Fruit fly (Drosophila melanogaster) whole organism, wandering third instar larva: ENCODE results near the gene BORCS5.

Source experiments
- Abd-B ChIP-seq: fragments of >200 bp; optimal IDR thresholded peaks from 2 replicates; lab custom pipeline; 2017; ENCODE audit warnings: missing biosample characterization, missing genetic modification characterization
- CG32264 ChIP-seq: fragments of 200-800 bp; sonication (Bioruptor generic); optimal IDR thresholded peaks from 2 replicates; lab custom pipeline; 2016; ENCODE audit warnings: missing biosample characterization, missing genetic modification characterization
- CG9705 ChIP-seq: fragments of 200-800 bp; sonication (Bioruptor generic); optimal IDR thresholded peaks from 2 replicates; lab custom pipeline; 2018; ENCODE audit warnings: missing biosample characterization, mild to moderate bottlenecking, missing genetic modification characterization
- CrebA ChIP-seq: fragments of 200-800 bp; sonication (Bioruptor generic); optimal IDR thresholded peaks from 2 replicates; lab custom pipeline; 2016; ENCODE audit warnings: missing biosample characterization, mild to moderate bottlenecking, missing genetic modification characterization, borderline replicate concordance
- Dfd ChIP-seq: fragments of >200 bp; optimal IDR thresholded peaks from 2 replicates; lab custom pipeline; 2017; ENCODE audit warnings: missing biosample characterization, missing genetic modification characterization
- Dif ChIP-seq: fragments of 200-275, 200-300 bp; sonication (Bioruptor generic); optimal IDR thresholded peaks from 2 replicates; lab custom pipeline; 2018; ENCODE audit warnings: missing biosample characterization, missing genetic modification characterization; ENCODE audit not compliant: partially characterized antibody
- GATAd ChIP-seq: sonication (Bioruptor generic); optimal IDR thresholded peaks from 2 replicates; lab custom pipeline; 2016; ENCODE audit warnings: missing biosample characterization, missing genetic modification characterization
- HLH106 ChIP-seq: fragments of 200-800 bp; optimal IDR thresholded peaks from 3 replicates; lab custom pipeline; 2019; ENCODE audit warnings: missing biosample characterization, mild to moderate bottlenecking, missing genetic modification characterization, moderate library complexity
- Hnf4 ChIP-seq: fragments of 200-800 bp; sonication (Bioruptor generic); optimal IDR thresholded peaks from 2 replicates; lab custom pipeline; 2016; ENCODE audit warnings: missing biosample characterization, mild to moderate bottlenecking, missing genetic modification characterization
- Hr78 ChIP-seq: fragments of >200 bp; optimal IDR thresholded peaks from 2 replicates; lab custom pipeline; 2017; ENCODE audit warnings: missing biosample characterization, missing genetic modification characterization
- Hr83 ChIP-seq: fragments of 200-300 bp; sonication (Bioruptor generic); optimal IDR thresholded peaks from 2 replicates; lab custom pipeline; 2016; ENCODE audit warnings: missing biosample characterization, mild to moderate bottlenecking, missing genetic modification characterization, moderate library complexity; ENCODE audit not compliant: poor library complexity, severe bottlenecking
- Jra ChIP-seq: sonication (Bioruptor generic); optimal IDR thresholded peaks from 2 replicates; lab custom pipeline; 2016; ENCODE audit warnings: missing biosample characterization, missing genetic modification characterization
- Mio ChIP-seq: sonication (Bioruptor generic); optimal IDR thresholded peaks from 2 replicates; lab custom pipeline; 2016; ENCODE audit warnings: missing biosample characterization, missing genetic modification characterization
- Myc ChIP-seq: fragments of >200 bp; optimal IDR thresholded peaks from 2 replicates; lab custom pipeline; 2017
- N ChIP-seq: fragments of >200 bp; optimal IDR thresholded peaks from 2 replicates; lab custom pipeline; 2018; ENCODE audit warnings: missing biosample characterization, missing external identifiers, missing genetic modification characterization
- OdsH ChIP-seq: fragments of 200-800 bp; sonication (Bioruptor generic); optimal IDR thresholded peaks from 2 replicates; lab custom pipeline; 2016; ENCODE audit warnings: missing biosample characterization, mild to moderate bottlenecking, missing genetic modification characterization
- Rel ChIP-seq, 2 experiments: fragments of 200-800 bp; sonication (Bioruptor generic) in 1 of 2; optimal IDR thresholded peaks; 2 replicates in 1 of 2; 3 replicates in 1 of 2; lab custom pipeline; 2016 to 2019; ENCODE audit warnings: mild to moderate bottlenecking in 2 of 2, missing biosample characterization in 2 of 2, missing genetic modification characterization in 2 of 2, moderate library complexity in 1 of 2
- Sp1 ChIP-seq: fragments of 200-800 bp; sonication (Bioruptor generic); optimal IDR thresholded peaks from 3 replicates; lab custom pipeline; 2019; ENCODE audit warnings: missing biosample characterization, mild to moderate bottlenecking, missing genetic modification characterization, moderate library complexity
- Vsx2 ChIP-seq: fragments of 200-300, 225-300 bp; sonication (Bioruptor generic); optimal IDR thresholded peaks from 2 replicates; lab custom pipeline; 2018; ENCODE audit warnings: missing biosample characterization, missing genetic modification characterization; ENCODE audit not compliant: partially characterized antibody
- br ChIP-seq: fragments of 200-800 bp; sonication (Bioruptor generic); optimal IDR thresholded peaks from 2 replicates; lab custom pipeline; 2016; ENCODE audit warnings: missing biosample characterization, missing genetic modification characterization
- brk ChIP-seq: fragments of 200-800 bp; sonication (Bioruptor generic); optimal IDR thresholded peaks from 2 replicates; lab custom pipeline; 2016; ENCODE audit warnings: missing biosample characterization, mild to moderate bottlenecking, missing genetic modification characterization
- dl ChIP-seq, 2 experiments: fragments of 175-275, 200-275 bp in 1 of 2; fragments of 200-275 bp in 1 of 2; sonication (Bioruptor generic); optimal IDR thresholded peaks; lab custom pipeline; 2018; ENCODE audit warnings: mild to moderate bottlenecking in 2 of 2, missing biosample characterization in 2 of 2, missing genetic modification characterization in 2 of 2, moderate library complexity in 2 of 2; ENCODE audit not compliant: partially characterized antibody in 2 of 2, insufficient read depth in 1 of 2
- dmrt93B ChIP-seq: fragments of 200-800 bp; sonication (Bioruptor generic); optimal IDR thresholded peaks from 2 replicates; lab custom pipeline; 2018; ENCODE audit warnings: missing biosample characterization, mild to moderate bottlenecking, missing genetic modification characterization
- dsf ChIP-seq: sonication (Bioruptor generic); optimal IDR thresholded peaks from 2 replicates; lab custom pipeline; 2016; ENCODE audit warnings: missing biosample characterization, missing genetic modification characterization, borderline replicate concordance
- ey ChIP-seq: fragments of 200-800 bp; sonication (Bioruptor generic); optimal IDR thresholded peaks from 2 replicates; lab custom pipeline; 2016; ENCODE audit warnings: missing biosample characterization, missing genetic modification characterization
- foxo ChIP-seq, 2 experiments: fragments of 200-800 bp; sonication (Bioruptor generic); optimal IDR thresholded peaks; 2 replicates in 1 of 2; 3 replicates in 1 of 2; lab custom pipeline; 2016 to 2017; ENCODE audit warnings: missing biosample characterization in 2 of 2, missing genetic modification characterization in 2 of 2
- fru ChIP-seq: fragments of 200-800 bp; sonication (Bioruptor generic); optimal IDR thresholded peaks from 3 replicates; lab custom pipeline; 2016; ENCODE audit warnings: missing biosample characterization, mild to moderate bottlenecking, missing genetic modification characterization
- h ChIP-seq: fragments of 200-800 bp; sonication (Bioruptor generic); optimal IDR thresholded peaks from 3 replicates; lab custom pipeline; 2016; ENCODE audit warnings: missing biosample characterization, mild to moderate bottlenecking, missing genetic modification characterization
- jim ChIP-seq: fragments of 175-275, 200-325 bp; sonication (Bioruptor generic); optimal IDR thresholded peaks from 2 replicates; lab custom pipeline; 2016; ENCODE audit warnings: missing biosample characterization, mild to moderate bottlenecking, missing genetic modification characterization
- lola ChIP-seq: fragments of >200 bp; optimal IDR thresholded peaks from 2 replicates; lab custom pipeline; 2017; ENCODE audit warnings: missing biosample characterization, missing genetic modification characterization
- pan ChIP-seq: fragments of >200 bp; optimal IDR thresholded peaks from 2 replicates; lab custom pipeline; 2017
- psq ChIP-seq: fragments of 200-800 bp; sonication (Bioruptor generic); optimal IDR thresholded peaks from 3 replicates; lab custom pipeline; 2017; ENCODE audit warnings: missing biosample characterization, mild to moderate bottlenecking, missing genetic modification characterization, moderate library complexity
- rgr ChIP-seq: fragments of 200-800 bp; sonication (Bioruptor generic); optimal IDR thresholded peaks from 3 replicates; lab custom pipeline; 2016; ENCODE audit warnings: missing biosample characterization, mild to moderate bottlenecking, missing genetic modification characterization
- sage ChIP-seq: fragments of 200-800 bp; sonication (Bioruptor generic); optimal IDR thresholded peaks from 2 replicates; lab custom pipeline; 2016; ENCODE audit warnings: missing biosample characterization, mild to moderate bottlenecking, missing genetic modification characterization
- sv ChIP-seq: fragments of 200-800 bp; sonication (Bioruptor generic); optimal IDR thresholded peaks from 3 replicates; lab custom pipeline; 2016; ENCODE audit warnings: missing biosample characterization, missing genetic modification characterization
- tai ChIP-seq: sonication (Bioruptor generic); optimal IDR thresholded peaks from 2 replicates; lab custom pipeline; 2016; ENCODE audit warnings: missing biosample characterization, missing genetic modification characterization
- usp ChIP-seq: fragments of >200 bp; optimal IDR thresholded peaks from 2 replicates; lab custom pipeline; 2017; ENCODE audit warnings: missing biosample characterization, missing genetic modification characterization
- woc ChIP-seq: sonication (Bioruptor generic); optimal IDR thresholded peaks from 2 replicates; lab custom pipeline; 2016; ENCODE audit warnings: missing biosample characterization, mild to moderate bottlenecking, missing genetic modification characterization

BORCS5 gene

DNA sequence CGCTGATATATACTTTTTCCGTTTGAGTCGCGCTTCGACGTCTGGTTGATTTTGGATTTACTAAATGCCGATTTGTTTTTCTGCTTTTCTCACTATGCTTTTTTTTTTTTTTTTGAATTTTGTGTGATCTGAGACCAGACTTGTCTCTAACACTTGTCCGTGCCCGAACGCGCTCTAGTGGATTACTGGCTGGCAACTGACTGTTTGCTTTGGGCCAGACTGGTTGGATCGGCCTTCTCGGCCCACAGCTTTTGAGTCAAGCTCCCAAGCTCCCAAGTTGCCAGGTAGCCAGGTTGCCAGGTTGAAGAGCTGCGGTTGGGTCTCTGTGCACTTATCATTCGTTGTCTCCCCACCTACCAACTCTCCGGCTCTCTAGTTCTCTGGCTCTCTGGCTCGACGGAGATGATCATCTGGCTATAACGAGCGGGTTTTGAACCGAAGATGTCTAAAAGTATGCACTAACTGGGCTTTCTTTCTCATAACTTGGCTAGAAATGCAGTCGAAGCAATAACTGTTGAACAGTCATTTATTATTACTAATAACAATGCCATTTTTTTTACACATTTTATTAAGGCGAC lies 44.6 kb upstream of the BORCS5 start, which contains the start of gene pot:
pot (minus strand) TSS at position 205 of the 578 bp plus-strand sequence.
- TF ChIP-seq tai (GFP tag; lab: Kevin White, UChicago) (no peak), Hr83 (GFP tag; lab: Kevin White, UChicago) (peak; percentile 36), sv (GFP tag; lab: Kevin White, UChicago) (no peak), dl (GFP tag; optimal IDR thresholded peaks at IDR 0.05; lab: Kevin White, UChicago; ENCODE audit: insufficient read depth in 1 of 2, partially characterized antibody in 2 of 2) (peak in 1 of 2 experiments; percentile 33), lola (GFP tag; lab: Kevin White, UChicago) (no peak), brk (GFP tag; lab: Kevin White, UChicago) (no peak), Vsx2 (GFP tag; lab: Kevin White, UChicago) (peak; percentile 62), psq (GFP tag; lab: Kevin White, UChicago) (no peak), Rel (GFP tag; optimal IDR thresholded peaks at IDR 0.05; lab: Kevin White, UChicago) (no peak), Rel (tag; optimal IDR thresholded peaks at IDR 0.05; lab: Kevin White, UChicago) (no peak), OdsH (GFP tag; lab: Kevin White, UChicago) (no peak), Hr78 (GFP tag; lab: Kevin White, UChicago) (no peak), woc (GFP tag; lab: Kevin White, UChicago) (peak; percentile 14), Sp1 (GFP tag; lab: Kevin White, UChicago) (no peak), HLH106 (tag; lab: Kevin White, UChicago) (no peak), Myc (lab: Kevin White, UChicago) (peak; percentile 61), Dfd (no peak), Dif (GFP tag; lab: Kevin White, UChicago) (peak; percentile 18), Mio (no peak), Hnf4 (GFP tag; lab: Kevin White, UChicago) (no peak), N (GFP tag; lab: Kevin White, UChicago) (no peak), CG9705 (no peak), foxo (GFP tag; optimal IDR thresholded peaks at IDR 0.05; lab: Kevin White, UChicago) (no peak), Abd-B (GFP tag; lab: Kevin White, UChicago) (no peak), CrebA (no peak), Jra (GFP tag; lab: Kevin White, UChicago) (no peak)

DNA sequence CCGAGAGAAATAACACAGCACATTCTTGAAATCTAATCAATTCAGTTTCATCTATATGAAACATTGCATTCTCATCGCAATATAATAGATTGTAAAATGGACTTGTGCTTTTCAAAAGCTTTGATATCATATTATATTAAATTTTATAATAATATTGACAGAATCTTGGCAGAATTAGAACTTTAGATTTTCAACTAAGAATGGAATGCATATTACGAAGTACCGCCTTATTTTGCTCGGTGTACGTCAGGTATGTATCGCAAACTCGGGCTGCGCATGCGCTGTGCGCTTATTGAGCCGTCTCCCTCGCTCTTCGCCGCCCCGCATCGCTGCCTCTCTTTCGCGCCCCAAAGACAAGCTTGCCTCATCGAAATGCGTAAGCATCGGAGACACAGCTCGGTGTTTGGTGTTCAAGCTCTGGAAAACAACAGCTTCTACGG lies 42.6 kb upstream of the BORCS5 start:
- TF ChIP-seq Dfd = no peak
- no peak for TF ChIP-seq Dif (GFP tag; lab: Kevin White, UChicago)
- peak; percentile 84 for TF ChIP-seq dmrt93B (GFP tag; lab: Kevin White, UChicago)
- TF ChIP-seq pan (lab: Kevin White, UChicago) = no peak
- no peak for TF ChIP-seq Jra (GFP tag; lab: Kevin White, UChicago)
- TF ChIP-seq ey = peak; percentile 53
- TF ChIP-seq Hr83 (GFP tag; lab: Kevin White, UChicago) = no peak
- TF ChIP-seq Rel (GFP tag; optimal IDR thresholded peaks at IDR 0.05; lab: Kevin White, UChicago) = no peak
- TF ChIP-seq Rel (tag; optimal IDR thresholded peaks at IDR 0.05; lab: Kevin White, UChicago) = peak; percentile 77
- peak; percentile 65 for TF ChIP-seq brk (GFP tag; lab: Kevin White, UChicago)
- no peak for TF ChIP-seq Abd-B (GFP tag; lab: Kevin White, UChicago)
- TF ChIP-seq dl (GFP tag; optimal IDR thresholded peaks at IDR 0.05; lab: Kevin White, UChicago; ENCODE audit: insufficient read depth in 1 of 2, partially characterized antibody in 2 of 2) = no peak
- no peak for TF ChIP-seq CrebA
- peak; percentile 77 for TF ChIP-seq fru (GFP tag; lab: Kevin White, UChicago)
- no peak for TF ChIP-seq sage (GFP tag; lab: Kevin White, UChicago)
- peak; percentile 65 for TF ChIP-seq woc (GFP tag; lab: Kevin White, UChicago)
- TF ChIP-seq CG9705 = peak; percentile 90
- no peak for TF ChIP-seq Mio
- TF ChIP-seq h (GFP tag; lab: Kevin White, UChicago) = peak; percentile 77
- no peak for TF ChIP-seq usp (GFP tag; lab: Kevin White, UChicago)
- no peak for TF ChIP-seq Myc (lab: Kevin White, UChicago)
- peak; percentile 95 for TF ChIP-seq Sp1 (GFP tag; lab: Kevin White, UChicago)
- TF ChIP-seq OdsH (GFP tag; lab: Kevin White, UChicago) = peak; percentile 84
- peak; percentile 77 for TF ChIP-seq rgr (GFP tag; lab: Kevin White, UChicago)
- peak; percentile 65 for TF ChIP-seq br (GFP tag; lab: Kevin White, UChicago)
- TF ChIP-seq GATAd (GFP tag; lab: Kevin White, UChicago) = no peak
- TF ChIP-seq sv (GFP tag; lab: Kevin White, UChicago) = peak; percentile 70
- peak; percentile 79 for TF ChIP-seq psq (GFP tag; lab: Kevin White, UChicago)
- no peak for TF ChIP-seq dsf (GFP tag; lab: Kevin White, UChicago)
- TF ChIP-seq tai (GFP tag; lab: Kevin White, UChicago) = no peak
- no peak for TF ChIP-seq CG32264 (GFP tag; lab: Kevin White, UChicago)
- no peak for TF ChIP-seq lola (GFP tag; lab: Kevin White, UChicago)
- TF ChIP-seq Hnf4 (GFP tag; lab: Kevin White, UChicago) = peak; percentile 37
- TF ChIP-seq foxo (GFP tag; optimal IDR thresholded peaks at IDR 0.05; lab: Kevin White, UChicago) = peak in 1 of 2 experiments; percentile 83
- TF ChIP-seq N (GFP tag; lab: Kevin White, UChicago) = no peak
- peak; percentile 96 for TF ChIP-seq HLH106 (tag; lab: Kevin White, UChicago)
- TF ChIP-seq jim (GFP tag; lab: Kevin White, UChicago) = no peak
- TF ChIP-seq Vsx2 (GFP tag; lab: Kevin White, UChicago) = no peak
- TF ChIP-seq Hr78 (GFP tag; lab: Kevin White, UChicago) = no peak
